In genomic region chrIII:4195306-4196008, ce11 we compare ENCODE assay signal across 5 worm cellular contexts.
A peak's percentile ranks its signal among the peaks of the same experiment; 100 is the strongest.
TF ChIP-seq lines count a peak whose summit lies in the region.

No protein-coding gene starts in this region.

TF ChIP-seq in whole organism, L1 larva, 84 proteins besides CTCF, POLR2A, EP300 and RAD21 (continued from another document and continues in another):
- peak; percentile 95 for TF ChIP-seq ama-1 (optimal IDR thresholded peaks at IDR 0.05; lab: Kevin White, UChicago)
- no peak for TF ChIP-seq Y116A8C.19 (tag; optimal IDR thresholded peaks at IDR 0.05; lab: Kevin White, UChicago; ENCODE audit: borderline replicate concordance)
- no peak for TF ChIP-seq aha-1 (tag; optimal IDR thresholded peaks at IDR 0.05; lab: Kevin White, UChicago)
- no peak for TF ChIP-seq C04F5.9 (tag; optimal IDR thresholded peaks at IDR 0.05; lab: Kevin White, UChicago)
- TF ChIP-seq lin-15B (tag; optimal IDR thresholded peaks at IDR 0.05; lab: Kevin White, UChicago): no peak
- TF ChIP-seq elt-2 (tag; optimal IDR thresholded peaks at IDR 0.05; lab: Kevin White, UChicago): peak; percentile 60
- peak; percentile 32 for TF ChIP-seq fkh-4 (tag; optimal IDR thresholded peaks at IDR 0.05; lab: Kevin White, UChicago; ENCODE audit: borderline replicate concordance)
- peak; percentile 72 for TF ChIP-seq ztf-4 (tag; optimal IDR thresholded peaks at IDR 0.05; lab: Kevin White, UChicago)
- no peak for TF ChIP-seq ceh-88 (GFP tag; IDR thresholded peaks at IDR 0.05; lab: Robert Waterston, UW)
- TF ChIP-seq sup-37 (GFP tag; optimal IDR thresholded peaks at IDR 0.05; lab: Kevin White, UChicago): peak; percentile 41
- peak; percentile 13 for TF ChIP-seq unc-130 (tag; optimal IDR thresholded peaks at IDR 0.05; lab: Kevin White, UChicago)
- no peak for TF ChIP-seq ets-5 (GFP tag; IDR thresholded peaks at IDR 0.05; lab: Robert Waterston, UW)
- peak; percentile 83 for TF ChIP-seq nhr-71 (tag; optimal IDR thresholded peaks at IDR 0.05; lab: Kevin White, UChicago)
- TF ChIP-seq aly-2 (tag; optimal IDR thresholded peaks at IDR 0.05; lab: Kevin White, UChicago): peak; percentile 94
- no peak for TF ChIP-seq ceh-82 (tag; optimal IDR thresholded peaks at IDR 0.05; lab: Kevin White, UChicago)
- TF ChIP-seq lin-35 (GFP tag; optimal IDR thresholded peaks at IDR 0.05; lab: Kevin White, UChicago): peak in 1 of 2 experiments; percentile 34
- no peak for TF ChIP-seq mdl-1 (tag; optimal IDR thresholded peaks at IDR 0.05; lab: Kevin White, UChicago)
- TF ChIP-seq nhr-76 (tag; optimal IDR thresholded peaks at IDR 0.05; lab: Kevin White, UChicago): no peak
- peak; percentile 77 for TF ChIP-seq blmp-1 (tag; optimal IDR thresholded peaks at IDR 0.05; lab: Kevin White, UChicago)
- no peak for TF ChIP-seq skn-1 (tag; optimal IDR thresholded peaks at IDR 0.05; lab: Kevin White, UChicago)
- TF ChIP-seq C34B4.2 (tag; optimal IDR thresholded peaks at IDR 0.05; lab: Kevin White, UChicago): no peak
- TF ChIP-seq sptf-1 (tag; optimal IDR thresholded peaks at IDR 0.05; lab: Kevin White, UChicago): no peak
- peak; percentile 60 for TF ChIP-seq nhr-19 (GFP tag; conservative IDR thresholded peaks at IDR 0.05; lab: Robert Waterston, UW)
- peak; percentile 63 for TF ChIP-seq nhr-90 (tag; optimal IDR thresholded peaks at IDR 0.05; lab: Kevin White, UChicago; ENCODE audit: poor library complexity)
- no peak for TF ChIP-seq nhr-237 (tag; optimal IDR thresholded peaks at IDR 0.05; lab: Kevin White, UChicago)
- peak; percentile 21 for TF ChIP-seq swsn-7 (tag; optimal IDR thresholded peaks at IDR 0.05; lab: Kevin White, UChicago)

TF ChIP-seq in whole organism, L2 larva, 48 proteins besides CTCF, POLR2A, EP300 and RAD21 (continued from another document):
- no peak for TF ChIP-seq nhr-10 (tag; optimal IDR thresholded peaks at IDR 0.05; lab: Kevin White, UChicago)
- no peak for TF ChIP-seq lin-39 (tag; optimal IDR thresholded peaks at IDR 0.05; lab: Kevin White, UChicago)
- peak; percentile 56 for TF ChIP-seq nhr-129 (tag; optimal IDR thresholded peaks at IDR 0.05; lab: Kevin White, UChicago)
- TF ChIP-seq ceh-82 (tag; optimal IDR thresholded peaks at IDR 0.05; lab: Kevin White, UChicago): no peak
- TF ChIP-seq ceh-16 (tag; optimal IDR thresholded peaks at IDR 0.05; lab: Kevin White, UChicago): no peak
- TF ChIP-seq snpc-4 (tag; optimal IDR thresholded peaks at IDR 0.05; lab: Kevin White, UChicago): no peak
- peak; percentile 31 for TF ChIP-seq unc-55 (GFP tag; optimal IDR thresholded peaks at IDR 0.05; lab: Kevin White, UChicago)
- no peak for TF ChIP-seq nhr-11 (tag; optimal IDR thresholded peaks at IDR 0.05; lab: Kevin White, UChicago)
- TF ChIP-seq ztf-1 (GFP tag; conservative IDR thresholded peaks at IDR 0.05; lab: Robert Waterston, UW): no peak
- TF ChIP-seq sma-9 (GFP tag; optimal IDR thresholded peaks at IDR 0.05; lab: Kevin White, UChicago): peak; percentile 40
- no peak for TF ChIP-seq sma-9 (tag; optimal IDR thresholded peaks at IDR 0.05; lab: Kevin White, UChicago)
- TF ChIP-seq unc-62 (GFP tag; optimal IDR thresholded peaks at IDR 0.05; lab: Kevin White, UChicago): no peak
- peak; percentile 21 for TF ChIP-seq F13H6.1 (tag; optimal IDR thresholded peaks at IDR 0.05; lab: Kevin White, UChicago)
- TF ChIP-seq dmd-4 (tag; optimal IDR thresholded peaks at IDR 0.05; lab: Kevin White, UChicago): no peak

TF ChIP-seq in whole organism, L3 larva, 47 proteins besides CTCF, POLR2A, EP300 and RAD21 (continued from another document):
- peak; percentile 58 for TF ChIP-seq elt-2 (tag; optimal IDR thresholded peaks at IDR 0.05; lab: Kevin White, UChicago)
- no peak for TF ChIP-seq ceh-9 (tag; optimal IDR thresholded peaks at IDR 0.05; lab: Kevin White, UChicago)
- no peak for TF ChIP-seq ztf-11 (tag; optimal IDR thresholded peaks at IDR 0.05; lab: Kevin White, UChicago)
- no peak for TF ChIP-seq unc-39 (tag; optimal IDR thresholded peaks at IDR 0.05; lab: Kevin White, UChicago)
- TF ChIP-seq ztf-4 (tag; optimal IDR thresholded peaks at IDR 0.05; lab: Kevin White, UChicago): peak; percentile 60
- TF ChIP-seq R02D3.7 (tag; optimal IDR thresholded peaks at IDR 0.05; lab: Kevin White, UChicago): peak; percentile 31
- no peak for TF ChIP-seq ZK546.5 (tag; optimal IDR thresholded peaks at IDR 0.05; lab: Kevin White, UChicago)
- no peak for TF ChIP-seq mdl-1 (tag; optimal IDR thresholded peaks at IDR 0.05; lab: Kevin White, UChicago)
- TF ChIP-seq lin-15B (tag; optimal IDR thresholded peaks at IDR 0.05; lab: Kevin White, UChicago): no peak
- no peak for TF ChIP-seq nhr-237 (tag; optimal IDR thresholded peaks at IDR 0.05; lab: Kevin White, UChicago)
- no peak for TF ChIP-seq fos-1 (tag; optimal IDR thresholded peaks at IDR 0.05; lab: Kevin White, UChicago)
TF ChIP-seq in whole organism, L3 larva: peak in this region for 19.

TF ChIP-seq in whole organism, L4 larva, 104 proteins besides CTCF, POLR2A, EP300 and RAD21 (continued from another document and continues in another):
- TF ChIP-seq dmd-6 (GFP tag; IDR thresholded peaks at IDR 0.05; lab: Robert Waterston, UW) (peak; percentile 30; the same call in 1 of the 2 replicates), zfp-3 (GFP tag; conservative IDR thresholded peaks at IDR 0.05; lab: Robert Waterston, UW) (peak; percentile 95), hmg-1.1 (GFP tag; IDR thresholded peaks at IDR 0.05; lab: Robert Waterston, UW) (peak; percentile 52), nhr-10 (tag; optimal IDR thresholded peaks at IDR 0.05; lab: Kevin White, UChicago) (no peak), mxl-3 (GFP tag; optimal IDR thresholded peaks at IDR 0.05; lab: Kevin White, UChicago) (peak; percentile 43), snpc-1.2 (GFP tag; IDR thresholded peaks at IDR 0.05; lab: Robert Waterston, UW) (peak; percentile 71), sdz-12 (GFP tag; optimal IDR thresholded peaks at IDR 0.05; lab: Kevin White, UChicago) (peak; percentile 21), zip-11 (GFP tag; IDR thresholded peaks at IDR 0.05; lab: Robert Waterston, UW) (no peak), nhr-111 (GFP tag; optimal IDR thresholded peaks at IDR 0.05; lab: Kevin White, UChicago) (peak; percentile 80), Y75B8A.6 (GFP tag; IDR thresholded peaks at IDR 0.05; lab: Robert Waterston, UW) (peak; percentile 56; the same call in 1 of the 2 replicates), daf-12 (tag; optimal IDR thresholded peaks at IDR 0.05; lab: Kevin White, UChicago) (no peak), nhr-237 (tag; optimal IDR thresholded peaks at IDR 0.05; lab: Kevin White, UChicago) (no peak), spr-3 (GFP tag; optimal IDR thresholded peaks at IDR 0.05; lab: Kevin White, UChicago) (peak; percentile 72), duxl-1 (tag; optimal IDR thresholded peaks at IDR 0.05; lab: Kevin White, UChicago; ENCODE audit: poor library complexity) (peak; percentile 42), lim-7 (GFP tag; IDR thresholded peaks at IDR 0.05; lab: Robert Waterston, UW) (no peak), unc-39 (tag; optimal IDR thresholded peaks at IDR 0.05; lab: Kevin White, UChicago) (no peak), nhr-42 (GFP tag; IDR thresholded peaks at IDR 0.05; lab: Robert Waterston, UW) (no peak), lir-3 (tag; optimal IDR thresholded peaks at IDR 0.05; lab: Kevin White, UChicago) (no peak), saeg-2 (GFP tag; IDR thresholded peaks at IDR 0.05; lab: Robert Waterston, UW) (peak; percentile 73; the same call in 1 of the 2 replicates), zfp-2 (tag; optimal IDR thresholded peaks at IDR 0.05; lab: Kevin White, UChicago) (no peak), nhr-76 (tag; optimal IDR thresholded peaks at IDR 0.05; lab: Kevin White, UChicago) (peak; percentile 16), D1046.2 (GFP tag; IDR thresholded peaks at IDR 0.05; lab: Robert Waterston, UW) (no peak; the same call in 1 of the 2 replicates), ZK546.5 (tag; optimal IDR thresholded peaks at IDR 0.05; lab: Kevin White, UChicago) (no peak), ceh-20 (GFP tag; IDR thresholded peaks at IDR 0.05; lab: Robert Waterston, UW) (peak; percentile 15; the same call in 1 of the 2 replicates), daf-16 (GFP tag; optimal IDR thresholded peaks at IDR 0.05; lab: Kevin White, UChicago) (peak; percentile 33 to 62), daf-16 (tag; optimal IDR thresholded peaks at IDR 0.05; lab: Kevin White, UChicago) (peak; percentile 59), mdl-1 (tag; optimal IDR thresholded peaks at IDR 0.05; lab: Kevin White, UChicago) (peak in 1 of 2 experiments; percentile 15), mes-2 (tag; optimal IDR thresholded peaks at IDR 0.05; lab: Kevin White, UChicago; ENCODE audit: poor library complexity, severe bottlenecking) (peak; percentile 80), spr-1 (tag; optimal IDR thresholded peaks at IDR 0.05; lab: Kevin White, UChicago) (peak; percentile 48), attf-4 (tag; optimal IDR thresholded peaks at IDR 0.05; lab: Kevin White, UChicago) (peak; percentile 69), aly-2 (tag; optimal IDR thresholded peaks at IDR 0.05; lab: Kevin White, UChicago) (no peak), nhr-6 (tag; optimal IDR thresholded peaks at IDR 0.05; lab: Kevin White, UChicago) (peak; percentile 34), fkh-10 (GFP tag; optimal IDR thresholded peaks at IDR 0.05; lab: Kevin White, UChicago) (no peak), rbr-2 (tag; optimal IDR thresholded peaks at IDR 0.05; lab: Kevin White, UChicago) (peak; percentile 43), tra-1 (GFP tag; IDR thresholded peaks at IDR 0.05; lab: Robert Waterston, UW) (0 out of 2 replicates have a peak, but pooled peaks have one; percentile 36), lin-13 (GFP tag; optimal IDR thresholded peaks at IDR 0.05; lab: Kevin White, UChicago) (peak; percentile 26), Y48G9A.11 (GFP tag; IDR thresholded peaks at IDR 0.05; lab: Robert Waterston, UW) (peak; percentile 77), F37D6.2 (tag; optimal IDR thresholded peaks at IDR 0.05; lab: Kevin White, UChicago) (peak; percentile 45), nhr-41 (GFP tag; IDR thresholded peaks at IDR 0.05; lab: Robert Waterston, UW) (no peak; the same call in 1 of the 2 replicates), nhr-28 (tag; optimal IDR thresholded peaks at IDR 0.05; lab: Kevin White, UChicago) (no peak), T26A8.4 (GFP tag; IDR thresholded peaks at IDR 0.05; lab: Robert Waterston, UW) (peak; percentile 97), Y105C5A.15 (GFP tag; IDR thresholded peaks at IDR 0.05; lab: Robert Waterston, UW) (peak; percentile 66; the same call in 1 of the 2 replicates)

TF ChIP-seq in whole organism, young adult, 124 proteins besides CTCF, POLR2A, EP300 and RAD21 (continued from another document and continues in another):
- peak; percentile 64; the same call in 1 of the 2 replicates for TF ChIP-seq ceh-40 (GFP tag; IDR thresholded peaks at IDR 0.05; lab: Robert Waterston, UW)
- peak; percentile 11 for TF ChIP-seq mxl-1 (tag; optimal IDR thresholded peaks at IDR 0.05; lab: Kevin White, UChicago)
- no peak for TF ChIP-seq hrde-1 (tag; optimal IDR thresholded peaks at IDR 0.05; lab: Kevin White, UChicago; ENCODE audit: borderline replicate concordance)
- no peak for TF ChIP-seq aptf-3 (GFP tag; IDR thresholded peaks at IDR 0.05; lab: Robert Waterston, UW)
- peak; percentile 77 for TF ChIP-seq tlf-1 (GFP tag; optimal IDR thresholded peaks at IDR 0.05; lab: Kevin White, UChicago)
- peak; percentile 96 for TF ChIP-seq dpff-1 (tag; optimal IDR thresholded peaks at IDR 0.05; lab: Kevin White, UChicago)
- peak; percentile 73 for TF ChIP-seq gei-17 (GFP tag; optimal IDR thresholded peaks at IDR 0.05; lab: Kevin White, UChicago)
- no peak for TF ChIP-seq ztf-18 (tag; optimal IDR thresholded peaks at IDR 0.05; lab: Kevin White, UChicago)
- TF ChIP-seq somi-1 (GFP tag; optimal IDR thresholded peaks at IDR 0.05; lab: Kevin White, UChicago): no peak
- no peak for TF ChIP-seq him-1 (tag; optimal IDR thresholded peaks at IDR 0.05; lab: Kevin White, UChicago)
- TF ChIP-seq snpc-1.1 (tag; optimal IDR thresholded peaks at IDR 0.05; lab: Kevin White, UChicago; ENCODE audit: insufficient read depth): no peak
- peak; percentile 58; the same call in 1 of the 2 replicates for TF ChIP-seq C06A6.2 (GFP tag; conservative IDR thresholded peaks at IDR 0.05; lab: Robert Waterston, UW)
- TF ChIP-seq F55B11.4 (tag; optimal IDR thresholded peaks at IDR 0.05; lab: Kevin White, UChicago; ENCODE audit: borderline replicate concordance, insufficient read depth): no peak
- TF ChIP-seq Y53F4B.3 (GFP tag; IDR thresholded peaks at IDR 0.05; lab: Robert Waterston, UW): no peak
- 0 out of 2 replicates have a peak, but pooled peaks have one; percentile 19 for TF ChIP-seq mcd-1 (GFP tag; IDR thresholded peaks at IDR 0.05; lab: Robert Waterston, UW)
- no peak for TF ChIP-seq ztf-22 (GFP tag; optimal IDR thresholded peaks at IDR 0.05; lab: Kevin White, UChicago)
- peak; percentile 56 for TF ChIP-seq ztf-26 (tag; optimal IDR thresholded peaks at IDR 0.05; lab: Kevin White, UChicago)
- TF ChIP-seq ztf-28 (GFP tag; IDR thresholded peaks at IDR 0.05; lab: Robert Waterston, UW): no peak
- peak; percentile 54 for TF ChIP-seq mel-28 (tag; optimal IDR thresholded peaks at IDR 0.05; lab: Kevin White, UChicago; ENCODE audit: borderline replicate concordance)
- TF ChIP-seq B0035.1 (tag; optimal IDR thresholded peaks at IDR 0.05; lab: Kevin White, UChicago): no peak
- no peak for TF ChIP-seq efl-1 (GFP tag; optimal IDR thresholded peaks at IDR 0.05; lab: Kevin White, UChicago)
- TF ChIP-seq T07F8.4 (tag; optimal IDR thresholded peaks at IDR 0.05; lab: Kevin White, UChicago): no peak
- TF ChIP-seq zim-3 (tag; optimal IDR thresholded peaks at IDR 0.05; lab: Kevin White, UChicago): peak; percentile 74
- TF ChIP-seq ztf-3 (GFP tag; optimal IDR thresholded peaks at IDR 0.05; lab: Kevin White, UChicago): no peak
- TF ChIP-seq ceh-27 (GFP tag; optimal IDR thresholded peaks at IDR 0.05; lab: Kevin White, UChicago): peak; percentile 42
- TF ChIP-seq Y56A3A.18 (GFP tag; IDR thresholded peaks at IDR 0.05; lab: Robert Waterston, UW): peak; percentile 87
- peak; percentile 83 for TF ChIP-seq ekl-4 (GFP tag; IDR thresholded peaks at IDR 0.05; lab: Robert Waterston, UW)
- peak; percentile 73 for TF ChIP-seq K11D2.4 (GFP tag; IDR thresholded peaks at IDR 0.05; lab: Robert Waterston, UW)
- no peak for TF ChIP-seq dpl-1 (GFP tag; optimal IDR thresholded peaks at IDR 0.05; lab: Kevin White, UChicago)
- peak; percentile 14 for TF ChIP-seq B0261.1 (tag; optimal IDR thresholded peaks at IDR 0.05; lab: Kevin White, UChicago)
- TF ChIP-seq Y95B8A.8 (GFP tag; IDR thresholded peaks at IDR 0.05; lab: Robert Waterston, UW): no peak
- TF ChIP-seq F22D6.2 (tag; optimal IDR thresholded peaks at IDR 0.05; lab: Kevin White, UChicago): no peak
- no peak for TF ChIP-seq aptf-2 (GFP tag; conservative IDR thresholded peaks at IDR 0.05; lab: Robert Waterston, UW)
- TF ChIP-seq pbrm-1 (GFP tag; IDR thresholded peaks at IDR 0.05; lab: Robert Waterston, UW): peak; percentile 55; the same call in 1 of the 2 replicates
- peak; percentile 72 for TF ChIP-seq ZK185.1 (tag; optimal IDR thresholded peaks at IDR 0.05; lab: Kevin White, UChicago; ENCODE audit: poor library complexity, severe bottlenecking)
- no peak for TF ChIP-seq sdz-38 (tag; optimal IDR thresholded peaks at IDR 0.05; lab: Kevin White, UChicago)
- no peak for TF ChIP-seq lir-1 (GFP tag; conservative IDR thresholded peaks at IDR 0.05; lab: Robert Waterston, UW)
- TF ChIP-seq snpc-1.3 (tag; optimal IDR thresholded peaks at IDR 0.05; lab: Kevin White, UChicago; ENCODE audit: insufficient read depth): peak; percentile 41
- no peak for TF ChIP-seq madf-8 (GFP tag; conservative IDR thresholded peaks at IDR 0.05; lab: Robert Waterston, UW)
- TF ChIP-seq nhr-90 (tag; optimal IDR thresholded peaks at IDR 0.05; lab: Kevin White, UChicago): peak; percentile 59
- TF ChIP-seq madf-6 (GFP tag; IDR thresholded peaks at IDR 0.05; lab: Robert Waterston, UW): peak; percentile 66
- TF ChIP-seq hlh-12 (tag; optimal IDR thresholded peaks at IDR 0.05; lab: Kevin White, UChicago): no peak
- TF ChIP-seq egrh-3 (GFP tag; IDR thresholded peaks at IDR 0.05; lab: Robert Waterston, UW): no peak
- peak in 1 of 3 experiments; percentile 62 for TF ChIP-seq lin-35 (GFP tag; optimal IDR thresholded peaks at IDR 0.05; lab: Kevin White, UChicago)
- TF ChIP-seq nhr-80 (tag; optimal IDR thresholded peaks at IDR 0.05; lab: Kevin White, UChicago): peak; percentile 6
- TF ChIP-seq cebp-2 (GFP tag; IDR thresholded peaks at IDR 0.05; lab: Robert Waterston, UW): no peak
- TF ChIP-seq F49E8.2 (tag; optimal IDR thresholded peaks at IDR 0.05; lab: Kevin White, UChicago; ENCODE audit: insufficient read depth): no peak
- peak; percentile 93 for TF ChIP-seq nhr-120 (GFP tag; IDR thresholded peaks at IDR 0.05; lab: Robert Waterston, UW)
